Worm (Caenorhabditis elegans) whole organism, L4 larva: Measurements from ENCODE around the gene cha-1.

Experiments
- R02D3.7 ChIP-seq: fragments of 150-350 bp; sonication (generic microtip); optimal IDR thresholded peaks from 3 replicates; lab custom pipeline; 2014; ENCODE audit warnings: missing biosample characterization, missing genetic modification characterization
- T20F7.1 ChIP-seq: fragments of 200-800 bp; sonication (Bioruptor generic); optimal IDR thresholded peaks from 2 replicates; lab custom pipeline; 2018; ENCODE audit warnings: mild to moderate bottlenecking, missing genetic modification characterization, missing compliant biosample characterization
- Y105C5A.15 ChIP-seq: fragments of 200-800 bp; sonication (Bioruptor generic); IDR thresholded peaks from 2 replicates; pipeline ENCODE4 v1.3.6; 2022; ENCODE audit warnings: missing genetic modification characterization, missing compliant biosample characterization
- Y5F2A.4 ChIP-seq: fragments of 200-800 bp; sonication (Bioruptor generic); optimal IDR thresholded peaks from 2 replicates; lab custom pipeline; 2018; ENCODE audit warnings: mild to moderate bottlenecking, missing genetic modification characterization, missing compliant biosample characterization
- Y75B8A.6 ChIP-seq: fragments of 200-800 bp; sonication (Bioruptor generic); IDR thresholded peaks from 2 replicates; pipeline ENCODE4 v1.3.6; 2022; ENCODE audit warnings: missing genetic modification reagents, missing genetic modification characterization, missing compliant biosample characterization
- ZK337.2 ChIP-seq: fragments of 200-800 bp; sonication (Bioruptor generic); IDR thresholded peaks from 2 replicates; pipeline ENCODE4 v1.3.6; 2022; ENCODE audit warnings: missing genetic modification reagents, missing genetic modification characterization, missing compliant biosample characterization
- arid-1 ChIP-seq: fragments of 200-800 bp; sonication (Bioruptor generic); conservative IDR thresholded peaks from 2 replicates; pipeline ENCODE4 v1.3.6; 2022; ENCODE audit warnings: missing genetic modification reagents, missing genetic modification characterization, missing compliant biosample characterization
- ceh-32 ChIP-seq: sonication (generic microtip); optimal IDR thresholded peaks from 2 replicates; lab custom pipeline; 2016; ENCODE audit warnings: mild to moderate bottlenecking, missing genetic modification characterization, missing compliant biosample characterization; ENCODE audit not compliant: poor library complexity
- ceh-62 ChIP-seq: sonication (generic microtip); optimal IDR thresholded peaks from 2 replicates; lab custom pipeline; 2017; ENCODE audit warnings: missing biosample characterization, missing genetic modification characterization
- ces-1 ChIP-seq: fragments of 150-350 bp; sonication (generic microtip); optimal IDR thresholded peaks from 4 replicates; lab custom pipeline; 2014; ENCODE audit warnings: missing biosample characterization, missing genetic modification reagents, missing genetic modification characterization
- daf-12 ChIP-seq: fragments of 150-350 bp; optimal IDR thresholded peaks from 2 replicates; lab custom pipeline; 2014; ENCODE audit warnings: missing biosample characterization, missing genetic modification reagents, missing genetic modification characterization
- daf-19 ChIP-seq: fragments of 200-800 bp; sonication (Bioruptor generic); conservative IDR thresholded peaks from 2 replicates; pipeline ENCODE4 v1.3.6; 2022; ENCODE audit warnings: missing genetic modification characterization, missing compliant biosample characterization
- daf-8 ChIP-seq: fragments of 200-800 bp; sonication (Bioruptor generic); IDR thresholded peaks from 2 replicates; pipeline ENCODE4 v1.3.6; 2022; ENCODE audit warnings: missing genetic modification characterization, missing compliant biosample characterization
- dmd-6 ChIP-seq: fragments of 200-800 bp; sonication (Bioruptor generic); IDR thresholded peaks from 2 replicates; pipeline ENCODE4 v1.3.6; 2022; ENCODE audit warnings: missing genetic modification reagents, missing genetic modification characterization, missing compliant biosample characterization
- dpl-1 ChIP-seq: fragments of 150-350 bp; optimal IDR thresholded peaks from 2 replicates; lab custom pipeline; 2014; ENCODE audit warnings: missing biosample characterization, missing genetic modification reagents, missing genetic modification characterization
- dve-1 ChIP-seq: sonication (generic microtip); optimal IDR thresholded peaks from 2 replicates; lab custom pipeline; 2017; ENCODE audit warnings: antibody characterized with exemption, mild to moderate bottlenecking, missing genetic modification characterization, missing compliant biosample characterization; ENCODE audit not compliant: insufficient read depth
- egl-27 ChIP-seq: sonication (generic microtip); optimal IDR thresholded peaks from 3 replicates; lab custom pipeline; 2017; ENCODE audit warnings: missing biosample characterization, missing genetic modification reagents, missing genetic modification characterization
- egl-43 ChIP-seq: fragments of 200-800 bp; sonication (Bioruptor generic); IDR thresholded peaks from 2 replicates; pipeline ENCODE4 v1.3.6; 2022; ENCODE audit warnings: missing genetic modification reagents, missing genetic modification characterization, missing compliant biosample characterization
- fkh-10 ChIP-seq: fragments of 150-350 bp; optimal IDR thresholded peaks from 2 replicates; lab custom pipeline; 2014; ENCODE audit warnings: missing biosample characterization, missing genetic modification reagents, missing genetic modification characterization
- fos-1 ChIP-seq: fragments of 150-350 bp; optimal IDR thresholded peaks from 2 replicates; lab custom pipeline; 2014; ENCODE audit warnings: missing biosample characterization, missing genetic modification characterization
- gei-8 ChIP-seq: fragments of 200-800 bp; sonication (Bioruptor generic); optimal IDR thresholded peaks from 2 replicates; lab custom pipeline; 2018; ENCODE audit warnings: mild to moderate bottlenecking, missing genetic modification characterization, missing compliant biosample characterization
- hif-1 ChIP-seq, 2 experiments: sonication (generic microtip); optimal IDR thresholded peaks; 2 replicates each; lab custom pipeline; 2016 to 2017; ENCODE audit warnings: missing compliant biosample characterization in 2 of 2, missing genetic modification characterization in 2 of 2, missing genetic modification reagents in 2 of 2, missing genotype in 2 of 2, mild to moderate bottlenecking in 1 of 2
- hlh-30 ChIP-seq: sonication (generic microtip); optimal IDR thresholded peaks from 2 replicates; lab custom pipeline; 2017; ENCODE audit warnings: antibody characterized with exemption, mild to moderate bottlenecking, missing genetic modification characterization, missing compliant biosample characterization; ENCODE audit not compliant: insufficient read depth
- jun-1 ChIP-seq: fragments of 150-350 bp; optimal IDR thresholded peaks from 2 replicates; lab custom pipeline; 2014; ENCODE audit warnings: missing biosample characterization, missing genetic modification reagents, missing genetic modification characterization
- lin-15B ChIP-seq: fragments of 150-350 bp; sonication (generic microtip); optimal IDR thresholded peaks from 3 replicates; lab custom pipeline; 2014; ENCODE audit warnings: missing biosample characterization, missing genetic modification characterization
- lin-38 ChIP-seq: fragments of 200-800 bp; sonication (Bioruptor generic); IDR thresholded peaks from 2 replicates; pipeline ENCODE4 v1.3.6; 2022; ENCODE audit warnings: missing genetic modification reagents, missing genetic modification characterization, missing compliant biosample characterization
- lir-3 ChIP-seq: sonication (generic microtip); optimal IDR thresholded peaks from 2 replicates; lab custom pipeline; 2016; ENCODE audit warnings: mild to moderate bottlenecking, missing genetic modification characterization, missing compliant biosample characterization
- lsy-2 ChIP-seq, 2 experiments: fragments of 150-350 bp in 1 of 2; sonication (generic microtip) in 1 of 2; optimal IDR thresholded peaks; 2 replicates each; lab custom pipeline; 2014 to 2017; ENCODE audit warnings: missing biosample characterization in 2 of 2, missing genetic modification characterization in 2 of 2
- madf-9 ChIP-seq: fragments of 200-800 bp; sonication (Bioruptor generic); conservative IDR thresholded peaks from 2 replicates; pipeline ENCODE4 v1.3.6; 2022; ENCODE audit warnings: missing genetic modification reagents, missing genetic modification characterization, missing compliant biosample characterization
- mdl-1 ChIP-seq, 2 experiments: fragments of 150-350 bp in 1 of 2; sonication (generic microtip) in 1 of 2; optimal IDR thresholded peaks; 2 replicates each; lab custom pipeline; 2014 to 2017; ENCODE audit warnings: missing biosample characterization in 2 of 2, missing genetic modification characterization in 2 of 2
- mep-1 ChIP-seq: fragments of 150-350 bp; sonication (generic microtip); optimal IDR thresholded peaks from 3 replicates; lab custom pipeline; 2014; ENCODE audit warnings: missing biosample characterization, missing genetic modification characterization
- mxl-3 ChIP-seq: fragments of 200-800 bp; sonication (Bioruptor generic); optimal IDR thresholded peaks from 2 replicates; lab custom pipeline; 2018; ENCODE audit warnings: mild to moderate bottlenecking, missing genetic modification characterization, missing compliant biosample characterization
- nhr-10 ChIP-seq: fragments of 150-350 bp; optimal IDR thresholded peaks from 2 replicates; lab custom pipeline; 2014; ENCODE audit warnings: missing biosample characterization, missing genetic modification characterization
- nhr-111 ChIP-seq: fragments of 200-800 bp; sonication (Bioruptor generic); optimal IDR thresholded peaks from 2 replicates; lab custom pipeline; 2018; ENCODE audit warnings: mild to moderate bottlenecking, missing genetic modification characterization, missing compliant biosample characterization
- nhr-41 ChIP-seq: fragments of 200-800 bp; sonication (Bioruptor generic); IDR thresholded peaks from 2 replicates; pipeline ENCODE4 v1.3.6; 2022; ENCODE audit warnings: missing genetic modification reagents, missing genetic modification characterization, missing compliant biosample characterization
- nhr-42 ChIP-seq: fragments of 200-800 bp; sonication (Bioruptor generic); IDR thresholded peaks from 2 replicates; pipeline ENCODE4 v1.3.6; 2022; ENCODE audit warnings: missing genetic modification characterization, missing compliant biosample characterization
- nhr-77 ChIP-seq: fragments of 150-350 bp; optimal IDR thresholded peaks from 2 replicates; lab custom pipeline; 2014; ENCODE audit warnings: missing biosample characterization, missing genetic modification characterization
- php-3 ChIP-seq: fragments of 200-800 bp; sonication (Bioruptor generic); IDR thresholded peaks from 2 replicates; pipeline ENCODE4 v1.3.6; 2022; ENCODE audit warnings: missing genetic modification reagents, missing genetic modification characterization, missing compliant biosample characterization
- pqm-1 ChIP-seq: sonication (generic microtip); optimal IDR thresholded peaks from 2 replicates; lab custom pipeline; 2017; ENCODE audit warnings: missing biosample characterization, missing genetic modification characterization
- rbr-2 ChIP-seq: sonication (generic microtip); optimal IDR thresholded peaks from 2 replicates; lab custom pipeline; 2016; ENCODE audit warnings: missing genotype, missing genetic modification characterization, missing compliant biosample characterization
- sdz-12 ChIP-seq: fragments of 200-800 bp; sonication (Bioruptor generic); optimal IDR thresholded peaks from 2 replicates; lab custom pipeline; 2018; ENCODE audit warnings: mild to moderate bottlenecking, missing genetic modification characterization, missing compliant biosample characterization
- snpc-4 ChIP-seq: fragments of 150-350 bp; optimal IDR thresholded peaks from 2 replicates; lab custom pipeline; 2014; ENCODE audit warnings: missing biosample characterization, missing genetic modification characterization
- spr-1 ChIP-seq: sonication (generic microtip); optimal IDR thresholded peaks from 2 replicates; lab custom pipeline; 2016; ENCODE audit warnings: mild to moderate bottlenecking, missing genetic modification characterization, missing compliant biosample characterization
- tag-97 ChIP-seq: fragments of 200-800 bp; sonication (Bioruptor generic); IDR thresholded peaks from 2 replicates; pipeline ENCODE4 v1.3.6; 2022; ENCODE audit warnings: missing genetic modification characterization, missing compliant biosample characterization
- unc-130 ChIP-seq: sonication (generic microtip); optimal IDR thresholded peaks from 2 replicates; lab custom pipeline; 2016; ENCODE audit warnings: missing genetic modification reagents, missing genetic modification characterization, missing compliant biosample characterization
- unc-39 ChIP-seq: sonication (generic microtip); optimal IDR thresholded peaks from 2 replicates; lab custom pipeline; 2017; ENCODE audit warnings: missing biosample characterization, missing genetic modification characterization
- unc-62 ChIP-seq, 3 experiments: fragments of 150-350 bp in 1 of 3; sonication (generic microtip); optimal IDR thresholded peaks in 2 of 3; peaks in 1 of 3; 1 replicate in 1 of 3; 2 replicates in 2 of 3; lab custom pipeline; 2014 to 2017; ENCODE audit warnings: missing biosample characterization in 3 of 3, missing genetic modification characterization in 3 of 3, missing genetic modification reagents in 3 of 3, missing genotype in 1 of 3
- vab-7 ChIP-seq: fragments of 200-800 bp; sonication (Bioruptor generic); IDR thresholded peaks from 2 replicates; pipeline ENCODE4 v1.3.6; 2022; ENCODE audit warnings: missing genetic modification reagents, missing genetic modification characterization, missing compliant biosample characterization
- zag-1 ChIP-seq: fragments of 150-350 bp; optimal IDR thresholded peaks from 2 replicates; lab custom pipeline; 2014; ENCODE audit warnings: missing biosample characterization, missing genetic modification characterization
- zfp-2 ChIP-seq: sonication (generic microtip); optimal IDR thresholded peaks from 2 replicates; lab custom pipeline; 2016; ENCODE audit warnings: mild to moderate bottlenecking, missing genetic modification characterization, missing compliant biosample characterization
- zfp-3 ChIP-seq: fragments of 200-800 bp; sonication (Bioruptor generic); conservative IDR thresholded peaks from 2 replicates; pipeline ENCODE4 v1.3.6; 2022; ENCODE audit warnings: missing genetic modification reagents, missing genetic modification characterization, missing compliant biosample characterization
- zip-2 ChIP-seq: fragments of 150-350 bp; optimal IDR thresholded peaks from 2 replicates; lab custom pipeline; 2014; ENCODE audit warnings: missing biosample characterization, missing genetic modification characterization

Gene cha-1

ce11 chrIV:3652223-3652622 lies 27.7 kb upstream of the cha-1 start (continued):
- TF ChIP-seq lin-15B (tag; lab: Kevin White, UChicago) (no peak), sdz-12 (GFP tag; lab: Kevin White, UChicago) (no peak), arid-1 (GFP tag; lab: Robert Waterston, UW) (no peak), zip-2 (tag; lab: Kevin White, UChicago) (no peak), mdl-1 (tag; optimal IDR thresholded peaks at IDR 0.05; lab: Kevin White, UChicago) (peak in 1 of 2 experiments; percentile 71), dpl-1 (GFP tag; lab: Kevin White, UChicago) (no peak), tag-97 (GFP tag; lab: Robert Waterston, UW) (no peak), gei-8 (no peak), nhr-111 (no peak), egl-43 (no peak), zfp-2 (tag; lab: Kevin White, UChicago) (no peak), R02D3.7 (tag; lab: Kevin White, UChicago) (no peak), jun-1 (tag; lab: Kevin White, UChicago) (no peak), spr-1 (tag; lab: Kevin White, UChicago) (peak; percentile 18), nhr-41 (no peak), snpc-4 (no peak), rbr-2 (tag; lab: Kevin White, UChicago) (no peak), unc-39 (tag; lab: Kevin White, UChicago) (no peak), ces-1 (no peak), mep-1 (tag; lab: Kevin White, UChicago) (no peak), madf-9 (GFP tag; lab: Robert Waterston, UW) (no peak), zag-1 (tag; lab: Kevin White, UChicago) (no peak), daf-19 (GFP tag; lab: Robert Waterston, UW) (no peak), php-3 (GFP tag; lab: Robert Waterston, UW) (no peak), ceh-62 (tag; lab: Kevin White, UChicago) (no peak), T20F7.1 (GFP tag; lab: Kevin White, UChicago) (no peak), mxl-3 (GFP tag; lab: Kevin White, UChicago) (peak; percentile 59), lir-3 (tag; lab: Kevin White, UChicago) (no peak), nhr-10 (no peak), daf-8 (GFP tag; lab: Robert Waterston, UW) (no peak), unc-130 (GFP tag; lab: Kevin White, UChicago) (no peak), pqm-1 (tag; lab: Kevin White, UChicago) (no peak), dmd-6 (peak; percentile 60), zfp-3 (no peak), Y75B8A.6 (GFP tag; lab: Robert Waterston, UW) (no peak), lsy-2 (tag; optimal IDR thresholded peaks at IDR 0.05; lab: Kevin White, UChicago) (peak in 1 of 2 experiments; percentile 21), nhr-77 (no peak), lin-38 (GFP tag; lab: Robert Waterston, UW) (no peak), hlh-30 (tag; lab: Kevin White, UChicago) (peak; percentile 72), vab-7 (GFP tag; lab: Robert Waterston, UW) (no peak), hif-1 (tag; optimal IDR thresholded peaks at IDR 0.05; lab: Kevin White, UChicago) (peak in 1 of 2 experiments; percentile 39), ceh-32 (tag; lab: Kevin White, UChicago) (no peak), fos-1 (no peak), Y5F2A.4 (GFP tag; lab: Kevin White, UChicago) (no peak), unc-62 (GFP tag; optimal IDR thresholded peaks at IDR 0.05 in 1 of 2; lab: Kevin White, UChicago) (no peak), unc-62 (tag; optimal IDR thresholded peaks at IDR 0.05; lab: Kevin White, UChicago) (no peak), nhr-42 (GFP tag; lab: Robert Waterston, UW) (no peak), fkh-10 (GFP tag; lab: Kevin White, UChicago) (no peak), egl-27 (tag; lab: Kevin White, UChicago) (no peak), dve-1 (tag; lab: Kevin White, UChicago) (no peak), ZK337.2 (no peak), Y105C5A.15 (GFP tag; lab: Robert Waterston, UW) (no peak), daf-12 (no peak)
